Worm (Caenorhabditis elegans) whole organism, L4 larva: Measurements from ENCODE around the gene npp-8.
"Not testable (repeated sequence)": the region's sequence is repeated elsewhere in the genome, so short reads cannot be mapped to it uniquely, and the experiment has no call there.

Experiments
- cey-2 ChIP-seq: sonication (generic microtip); optimal IDR thresholded peaks from 3 replicates; lab custom pipeline; 2017; ENCODE audit warnings: missing genetic modification characterization, mild to moderate bottlenecking, missing compliant biosample characterization, antibody characterized with exemption, borderline replicate concordance; ENCODE audit not compliant: insufficient read depth
- nhr-77 ChIP-seq: fragments of 150-350 bp; optimal IDR thresholded peaks from 2 replicates; lab custom pipeline; 2014; ENCODE audit warnings: missing biosample characterization, missing genetic modification characterization

DNA sequence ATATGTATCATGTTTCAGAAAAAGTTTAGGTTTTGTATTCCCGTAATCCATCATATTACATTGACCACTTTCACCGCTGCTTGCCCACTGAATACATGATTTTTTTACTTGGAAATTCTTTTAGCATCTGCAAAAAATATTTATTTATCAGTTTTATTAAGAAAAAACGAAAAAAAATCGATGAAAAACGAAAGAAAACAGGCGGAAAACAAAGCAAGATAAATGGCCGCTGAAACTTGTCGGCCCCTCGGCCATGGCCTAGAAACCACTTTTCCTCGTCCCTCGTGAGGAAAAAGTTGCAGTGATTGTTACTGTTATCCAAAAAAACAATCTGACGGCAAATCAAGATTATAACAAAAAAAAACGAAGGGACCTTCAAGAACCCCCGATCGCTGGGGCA, 14.3 kb upstream of the npp-8 start, which contains the start of gene dsl-3:
- not testable (repeated sequence) for TF ChIP-seq nhr-77, cey-2 (tag; lab: Kevin White, UChicago)
